Worm (Caenorhabditis elegans) whole organism, L4/young adult: ENCODE results near the gene srw-42.

ENCODE experiments used
- W03F9.2 ChIP-seq: fragments of 150-350 bp; optimal IDR thresholded peaks from 2 replicates; lab custom pipeline; 2014; ENCODE audit warnings: missing biosample characterization, missing genetic modification characterization
- dao-5 ChIP-seq: sonication (generic microtip); optimal IDR thresholded peaks from 2 replicates; lab custom pipeline; 2016; ENCODE audit warnings: missing genotype, missing genetic modification characterization, moderate library complexity, missing compliant biosample characterization
- him-1 ChIP-seq: sonication (generic microtip); optimal IDR thresholded peaks from 2 replicates; lab custom pipeline; 2016; ENCODE audit warnings: missing genotype, missing genetic modification reagents, missing genetic modification characterization, missing compliant biosample characterization

- TF ChIP-seq him-1 (tag; lab: Kevin White, UChicago) (no peak), W03F9.2 (no peak), dao-5 (no peak)
Measured at ce11 chrV:16692988-16693387, 644 bp downstream of the srw-42 start.
